Worm (Caenorhabditis elegans) whole organism, L3 larva: ENCODE measurements around the gene cst-1.

Experiments
- ZK546.5 ChIP-seq: sonication (generic microtip); optimal IDR thresholded peaks from 2 replicates; lab custom pipeline; 2017; ENCODE audit warnings: missing biosample characterization, missing genetic modification characterization
- egl-27 ChIP-seq: sonication (generic microtip); optimal IDR thresholded peaks from 4 replicates; lab custom pipeline; 2017; ENCODE audit warnings: missing biosample characterization, missing genetic modification reagents, missing genetic modification characterization
- elt-3 ChIP-seq, 3 experiments: fragments of 150-350 bp in 1 of 3; sonication (generic microtip) in 2 of 3; optimal IDR thresholded peaks; 2 replicates in 2 of 3; 4 replicates in 1 of 3; lab custom pipeline; 2014 to 2017; ENCODE audit warnings: missing biosample characterization in 3 of 3, missing genetic modification characterization in 3 of 3
- fkh-10 ChIP-seq: sonication (generic microtip); optimal IDR thresholded peaks from 2 replicates; lab custom pipeline; 2017; ENCODE audit warnings: missing biosample characterization, missing genetic modification reagents, missing genetic modification characterization
- lin-15B ChIP-seq: fragments of 150-350 bp; optimal IDR thresholded peaks from 2 replicates; lab custom pipeline; 2014; ENCODE audit warnings: missing biosample characterization, missing genetic modification characterization
- mml-1 ChIP-seq: fragments of 150-350 bp; sonication (generic microtip); optimal IDR thresholded peaks from 3 replicates; lab custom pipeline; 2014; ENCODE audit warnings: missing biosample characterization, missing genetic modification characterization
- nhr-12 ChIP-seq: fragments of 150-350 bp; optimal IDR thresholded peaks from 2 replicates; lab custom pipeline; 2014; ENCODE audit warnings: missing biosample characterization, missing genetic modification characterization
- nhr-23 ChIP-seq: fragments of 150-350 bp; optimal IDR thresholded peaks from 2 replicates; lab custom pipeline; 2014; ENCODE audit warnings: missing biosample characterization, missing genetic modification reagents, missing genetic modification characterization
- nhr-237 ChIP-seq: fragments of 150-350 bp; optimal IDR thresholded peaks from 2 replicates; lab custom pipeline; 2014; ENCODE audit warnings: missing biosample characterization, missing genetic modification characterization
- nhr-77 ChIP-seq: fragments of 150-350 bp; optimal IDR thresholded peaks from 2 replicates; lab custom pipeline; 2014; ENCODE audit warnings: missing biosample characterization, missing genetic modification characterization
- skn-1 ChIP-seq: fragments of 150-350 bp; optimal IDR thresholded peaks from 2 replicates; lab custom pipeline; 2014; ENCODE audit warnings: missing biosample characterization, missing genetic modification characterization
- zag-1 ChIP-seq: fragments of 150-350 bp; optimal IDR thresholded peaks from 2 replicates; lab custom pipeline; 2014; ENCODE audit warnings: missing biosample characterization, missing genetic modification characterization

DNA sequence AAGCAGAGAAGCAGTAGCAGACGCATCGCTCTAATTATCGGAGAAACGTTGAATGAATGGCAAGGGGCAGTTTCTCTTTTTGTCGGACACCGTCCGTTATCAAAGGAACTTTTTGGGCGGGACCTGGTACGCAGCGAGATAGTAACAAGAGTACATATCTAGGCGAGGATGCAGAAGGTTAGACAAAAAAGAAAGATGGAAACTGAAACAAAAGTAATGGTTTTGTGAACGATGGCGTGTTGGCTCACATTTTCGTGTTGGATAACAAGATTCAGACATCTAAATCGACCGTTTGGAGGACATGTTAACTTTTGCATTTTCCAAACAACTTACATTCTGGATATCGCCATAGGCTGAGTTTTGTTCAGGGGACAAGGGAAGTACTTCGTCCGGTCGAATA lies 18.0 kb downstream of the cst-1 start, which contains the start of gene F14H12.6:
- TF ChIP-seq nhr-23 (no peak), lin-15B (tag; lab: Kevin White, UChicago) (no peak), egl-27 (no peak), nhr-12 (no peak), nhr-237 (tag; lab: Kevin White, UChicago) (no peak), zag-1 (tag; lab: Kevin White, UChicago) (no peak), ZK546.5 (tag; lab: Kevin White, UChicago) (no peak), nhr-77 (tag; lab: Kevin White, UChicago) (no peak), elt-3 (tag; optimal IDR thresholded peaks at IDR 0.05; lab: Kevin White, UChicago) (no peak), skn-1 (tag; lab: Kevin White, UChicago) (no peak), fkh-10 (GFP tag; lab: Kevin White, UChicago) (no peak), mml-1 (tag; lab: Kevin White, UChicago) (no peak)
